Fruit fly (Drosophila melanogaster) whole organism, embryonic: ENCODE data around the gene sif.
A peak's percentile ranks its signal among the peaks of the same experiment; 100 is the strongest.

ENCODE experiments used
- B-H2 ChIP-seq: fragments of 200-800 bp; sonication (Bioruptor generic); optimal IDR thresholded peaks from 2 replicates; lab custom pipeline; 2018; ENCODE audit warnings: missing biosample characterization, mild to moderate bottlenecking, missing genetic modification characterization
- CG11085 ChIP-seq: fragments of 200-800 bp; sonication (Bioruptor generic); IDR thresholded peaks from 2 replicates; pipeline ENCODE4 v1.3.6; 2022; ENCODE audit warnings: missing biosample characterization, missing genetic modification characterization
- CG11504 ChIP-seq: fragments of 200-800 bp; sonication (Bioruptor generic); optimal IDR thresholded peaks from 3 replicates; lab custom pipeline; 2019; ENCODE audit warnings: missing biosample characterization, mild to moderate bottlenecking, missing genetic modification characterization, moderate library complexity
- CG11695 ChIP-seq: fragments of 200-800 bp; sonication (Bioruptor generic); IDR thresholded peaks from 3 replicates; pipeline ENCODE4 v1.3.6; 2022; ENCODE audit warnings: missing biosample characterization, missing genetic modification characterization
- CG12299 ChIP-seq: fragments of 200-800 bp; sonication (Bioruptor generic); optimal IDR thresholded peaks from 2 replicates; lab custom pipeline; 2018; ENCODE audit warnings: missing biosample characterization, mild to moderate bottlenecking, missing genetic modification characterization
- CG12769 ChIP-seq: fragments of 200-800 bp; sonication (Bioruptor generic); optimal IDR thresholded peaks from 2 replicates; lab custom pipeline; 2019; ENCODE audit warnings: missing biosample characterization, mild to moderate bottlenecking, missing genetic modification characterization, moderate library complexity
- CG13296 ChIP-seq: fragments of 200-800 bp; sonication (Bioruptor generic); optimal IDR thresholded peaks from 3 replicates; lab custom pipeline; 2018; ENCODE audit warnings: missing biosample characterization, mild to moderate bottlenecking, missing genetic modification characterization
- CG1529 ChIP-seq: fragments of 200-800 bp; sonication (Bioruptor generic); optimal IDR thresholded peaks from 3 replicates; lab custom pipeline; 2018; ENCODE audit warnings: missing biosample characterization, missing genetic modification characterization
- CG15514 ChIP-seq: fragments of 200-800 bp; sonication (Bioruptor generic); optimal IDR thresholded peaks from 3 replicates; lab custom pipeline; 2017; ENCODE audit warnings: missing biosample characterization, missing genetic modification characterization, mild to moderate bottlenecking, moderate library complexity, missing genetic modification reagents
- CG16863 ChIP-seq: fragments of 200-800 bp; sonication (Bioruptor generic); optimal IDR thresholded peaks from 3 replicates; lab custom pipeline; 2016; ENCODE audit warnings: missing biosample characterization, missing genetic modification characterization
- CG17802 ChIP-seq: fragments of 200-800 bp; sonication (Bioruptor generic); optimal IDR thresholded peaks from 2 replicates; lab custom pipeline; 2018; ENCODE audit warnings: missing biosample characterization, mild to moderate bottlenecking, missing genetic modification characterization, moderate library complexity
- CG17829 ChIP-seq: fragments of 200-800 bp; optimal IDR thresholded peaks from 2 replicates; lab custom pipeline; 2019; ENCODE audit warnings: missing biosample characterization, mild to moderate bottlenecking, missing genetic modification characterization, moderate library complexity
- CG1832 ChIP-seq: fragments of 200-800 bp; sonication (Bioruptor generic); optimal IDR thresholded peaks from 2 replicates; lab custom pipeline; 2017; ENCODE audit warnings: missing biosample characterization, mild to moderate bottlenecking, missing genetic modification characterization, inconsistent platforms
- CG18476 ChIP-seq: fragments of 200-800 bp; sonication (Bioruptor generic); optimal IDR thresholded peaks from 2 replicates; lab custom pipeline; 2016; ENCODE audit warnings: missing biosample characterization, mild to moderate bottlenecking, missing genetic modification characterization
- CG2116 ChIP-seq: fragments of 200-800 bp; sonication (Bioruptor generic); optimal IDR thresholded peaks from 3 replicates; lab custom pipeline; 2018; ENCODE audit warnings: missing biosample characterization, mild to moderate bottlenecking, missing genetic modification characterization
- CG32532 ChIP-seq: fragments of 200-800 bp; sonication (Bioruptor generic); IDR thresholded peaks from 2 replicates; pipeline ENCODE4 v1.3.6; 2022; ENCODE audit warnings: missing biosample characterization, missing genetic modification characterization
- CG33213 ChIP-seq: fragments of 200-800 bp; sonication (Bioruptor generic); optimal IDR thresholded peaks from 3 replicates; lab custom pipeline; 2016; ENCODE audit warnings: missing biosample characterization, missing genetic modification characterization
- CG42726 ChIP-seq: fragments of 200-800 bp; sonication (Bioruptor generic); IDR thresholded peaks from 2 replicates; pipeline ENCODE4 v1.3.6; 2022; ENCODE audit warnings: missing biosample characterization, missing genetic modification characterization; ENCODE audit not compliant: partially characterized antibody
- CG4282 ChIP-seq: fragments of 200-800 bp; sonication (Bioruptor generic); optimal IDR thresholded peaks from 2 replicates; lab custom pipeline; 2016; ENCODE audit warnings: missing biosample characterization, missing genetic modification characterization
- CG4730 ChIP-seq: fragments of 200-800 bp; sonication (Bioruptor generic); IDR thresholded peaks from 2 replicates; pipeline ENCODE4 v1.3.6; 2022; ENCODE audit warnings: missing biosample characterization, missing genetic modification characterization
- CG6175 ChIP-seq: fragments of 200-800 bp; sonication (Bioruptor generic); IDR thresholded peaks from 3 replicates; pipeline ENCODE4 v1.3.6; 2022; ENCODE audit warnings: missing biosample characterization, missing genetic modification characterization
- CG7372 ChIP-seq: fragments of 200-800 bp; sonication (Bioruptor generic); IDR thresholded peaks from 2 replicates; pipeline ENCODE4 v1.3.6; 2022; ENCODE audit warnings: missing biosample characterization, missing genetic modification characterization
- CG7963 ChIP-seq: fragments of 200-800 bp; sonication (Bioruptor generic); IDR thresholded peaks from 3 replicates; pipeline ENCODE4 v1.3.6; 2022; ENCODE audit warnings: missing biosample characterization, missing genetic modification characterization; ENCODE audit not compliant: partially characterized antibody
- CG8281 ChIP-seq: fragments of 200-800 bp; sonication (Bioruptor generic); optimal IDR thresholded peaks from 2 replicates; lab custom pipeline; 2018; ENCODE audit warnings: missing biosample characterization, mild to moderate bottlenecking, missing genetic modification characterization, moderate library complexity
- CG9609 ChIP-seq: fragments of 200-800 bp; sonication (Bioruptor generic); optimal IDR thresholded peaks from 3 replicates; lab custom pipeline; 2016; ENCODE audit warnings: missing biosample characterization, missing genetic modification characterization
- CHES-1-like ChIP-seq: fragments of 200-800 bp; sonication (Bioruptor generic); optimal IDR thresholded peaks from 2 replicates; lab custom pipeline; 2016; ENCODE audit warnings: missing biosample characterization, missing genetic modification characterization
- D ChIP-seq, 2 experiments: fragments of 200-800 bp in 1 of 2; fragments of >200 bp in 1 of 2; sonication (Bioruptor generic) in 1 of 2; optimal IDR thresholded peaks; 2 replicates in 1 of 2; 3 replicates in 1 of 2; lab custom pipeline; 2017; ENCODE audit warnings: mild to moderate bottlenecking in 1 of 2, missing biosample characterization in 1 of 2, missing genetic modification characterization in 1 of 2, missing genetic modification reagents in 1 of 2
- Dp ChIP-seq: fragments of 200-800 bp; sonication (Bioruptor generic); optimal IDR thresholded peaks from 2 replicates; lab custom pipeline; 2018; ENCODE audit warnings: missing biosample characterization, mild to moderate bottlenecking, missing genetic modification characterization, moderate library complexity
- E2f2 ChIP-seq: fragments of 200-800 bp; sonication (Bioruptor generic); IDR thresholded peaks from 2 replicates; pipeline ENCODE4 v1.3.6; 2022; ENCODE audit warnings: missing biosample characterization, missing genetic modification characterization
- Fer3 ChIP-seq: fragments of 200-800 bp; sonication (Bioruptor generic); optimal IDR thresholded peaks from 2 replicates; lab custom pipeline; 2018; ENCODE audit warnings: missing biosample characterization, mild to moderate bottlenecking, missing genetic modification characterization, moderate library complexity
- HLH4C ChIP-seq: fragments of 200-800 bp; sonication (Bioruptor generic); IDR thresholded peaks from 3 replicates; pipeline ENCODE4 v1.3.6; 2022; ENCODE audit warnings: missing biosample characterization, missing genetic modification characterization; ENCODE audit not compliant: partially characterized antibody
- NC2α ChIP-seq: fragments of 200-800 bp; sonication (Bioruptor generic); optimal IDR thresholded peaks from 2 replicates; lab custom pipeline; 2016; ENCODE audit warnings: missing biosample characterization, missing genetic modification characterization
- Nf-YB ChIP-seq: fragments of 200-800 bp; sonication (Bioruptor generic); optimal IDR thresholded peaks from 3 replicates; lab custom pipeline; 2019; ENCODE audit warnings: missing biosample characterization, mild to moderate bottlenecking, missing genetic modification characterization, moderate library complexity
- Nf-YC ChIP-seq: fragments of 200-800 bp; optimal IDR thresholded peaks from 3 replicates; lab custom pipeline; 2019; ENCODE audit warnings: missing biosample characterization, mild to moderate bottlenecking, missing genetic modification characterization, moderate library complexity
- Ssrp ChIP-seq: fragments of 200-800 bp; sonication (Bioruptor generic); optimal IDR thresholded peaks from 2 replicates; lab custom pipeline; 2018; ENCODE audit warnings: missing biosample characterization, mild to moderate bottlenecking, missing genetic modification characterization, moderate library complexity
- Usf ChIP-seq: fragments of 200-800 bp; sonication (Bioruptor generic); optimal IDR thresholded peaks from 2 replicates; lab custom pipeline; 2017; ENCODE audit warnings: missing genotype, missing biosample characterization, missing genetic modification characterization
- ap ChIP-seq: fragments of 200-800 bp; sonication (Bioruptor generic); IDR thresholded peaks from 2 replicates; pipeline ENCODE4 v1.3.6; 2022; ENCODE audit warnings: missing biosample characterization, missing genetic modification characterization
- disco-r ChIP-seq: fragments of 200-800 bp; sonication (Bioruptor generic); optimal IDR thresholded peaks from 2 replicates; lab custom pipeline; 2016; ENCODE audit warnings: missing biosample characterization, missing genetic modification characterization
- gt ChIP-seq: fragments of 200-800 bp; sonication (Bioruptor generic); IDR thresholded peaks from 2 replicates; pipeline ENCODE4 v1.3.6; 2022; ENCODE audit warnings: missing biosample characterization, missing genetic modification characterization
- h ChIP-seq: fragments of >200 bp; optimal IDR thresholded peaks from 2 replicates; lab custom pipeline; 2017
- hb ChIP-seq: fragments of 200-800 bp; sonication (Bioruptor generic); IDR thresholded peaks from 3 replicates; pipeline ENCODE4 v1.3.6; 2022; ENCODE audit warnings: missing biosample characterization, missing genetic modification characterization; ENCODE audit not compliant: partially characterized antibody
- hth ChIP-seq: fragments of >200 bp; optimal IDR thresholded peaks from 2 replicates; lab custom pipeline; 2017; ENCODE audit warnings: inconsistent platforms
- luna ChIP-seq: fragments of 200-800 bp; sonication (Bioruptor generic); optimal IDR thresholded peaks from 2 replicates; lab custom pipeline; 2016; ENCODE audit warnings: missing biosample characterization, missing genetic modification characterization
- pb ChIP-seq: fragments of 200-800 bp; sonication (Bioruptor generic); optimal IDR thresholded peaks from 3 replicates; lab custom pipeline; 2016; ENCODE audit warnings: missing biosample characterization, missing genetic modification characterization
- peb ChIP-seq: fragments of 200-800 bp; sonication (Bioruptor generic); IDR thresholded peaks from 2 replicates; pipeline ENCODE4 v1.3.6; 2022; ENCODE audit warnings: missing biosample characterization, missing genetic modification characterization
- sens-2 ChIP-seq: fragments of 200-800 bp; sonication (Bioruptor generic); IDR thresholded peaks from 2 replicates; pipeline ENCODE4 v1.3.6; 2022; ENCODE audit warnings: missing biosample characterization, missing genetic modification characterization
- sim ChIP-seq: fragments of 200-800 bp; sonication (Bioruptor generic); IDR thresholded peaks from 2 replicates; pipeline ENCODE4 v1.3.6; 2022; ENCODE audit warnings: missing biosample characterization, missing genetic modification characterization
- so ChIP-seq: fragments of 200-800 bp; sonication (Bioruptor generic); IDR thresholded peaks from 3 replicates; pipeline ENCODE4 v1.3.6; 2022; ENCODE audit warnings: missing biosample characterization, missing genetic modification characterization
- sob ChIP-seq: fragments of 200-800 bp; sonication (Bioruptor generic); IDR thresholded peaks from 2 replicates; pipeline ENCODE4 v1.3.6; 2022; ENCODE audit warnings: missing biosample characterization, missing genetic modification characterization
- trh ChIP-seq: fragments of 200-800 bp; sonication (Bioruptor generic); optimal IDR thresholded peaks from 2 replicates; lab custom pipeline; 2016; ENCODE audit warnings: missing biosample characterization, missing genetic modification characterization
- zfh2 ChIP-seq: fragments of 200-800 bp; sonication (Bioruptor generic); optimal IDR thresholded peaks from 2 replicates; lab custom pipeline; 2016; ENCODE audit warnings: missing biosample characterization, missing genetic modification characterization

sif gene

DNA sequence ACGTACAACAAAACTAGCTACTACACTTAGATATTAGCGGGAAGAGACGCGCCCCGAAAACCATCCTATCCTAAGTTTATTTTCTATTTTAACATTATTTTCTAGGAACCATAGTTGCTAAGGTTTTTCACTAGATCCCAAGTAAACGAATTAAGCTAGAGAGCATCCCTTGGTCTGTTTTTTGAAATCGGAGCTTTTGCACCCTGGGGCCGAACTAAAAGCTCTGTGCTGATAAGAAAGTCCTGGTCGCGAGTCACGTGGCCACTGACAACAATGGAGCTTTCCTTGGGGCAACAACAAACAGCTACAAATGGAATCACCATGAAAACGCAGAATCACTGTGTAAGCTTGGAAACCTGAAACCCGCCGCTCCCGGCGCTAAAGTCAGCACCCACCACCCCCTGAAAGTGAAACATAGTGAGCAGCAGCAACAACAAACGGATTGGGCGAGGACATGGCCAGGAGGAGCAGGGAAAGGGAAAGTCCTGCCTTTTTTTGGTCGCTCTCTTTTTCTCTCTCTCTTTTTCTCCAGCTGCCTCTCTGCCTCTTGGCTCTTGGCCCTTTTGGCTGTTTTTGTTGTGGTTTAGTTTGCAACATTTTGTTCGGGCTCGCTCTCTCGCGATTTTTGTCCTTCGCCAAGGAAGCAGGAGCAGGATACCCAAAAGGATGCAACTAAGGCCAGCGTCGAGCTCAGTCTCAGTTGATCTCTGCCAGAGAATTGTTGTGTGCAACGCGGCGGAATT, at the start of gene sif (continued):
- TF ChIP-seq CHES-1-like (GFP tag; lab: Kevin White, UChicago) (no peak), Nf-YB (GFP tag; lab: Kevin White, UChicago) (no peak), Fer3 (tag; lab: Kevin White, UChicago) (no peak), hth (no peak), CG1529 (GFP tag; lab: Kevin White, UChicago) (no peak), CG12299 (tag; lab: Kevin White, UChicago) (no peak), CG42726 (no peak), sim (GFP tag; lab: Robert Waterston, UW) (no peak), HLH4C (no peak), CG17829 (tag; lab: Kevin White, UChicago) (no peak), Ssrp (tag; lab: Kevin White, UChicago) (no peak), CG17802 (no peak), CG4730 (GFP tag; lab: Robert Waterston, UW) (no peak), sens-2 (GFP tag; lab: Robert Waterston, UW) (no peak), CG6175 (GFP tag; lab: Robert Waterston, UW) (no peak), gt (GFP tag; lab: Robert Waterston, UW) (no peak), D (optimal IDR thresholded peaks at IDR 0.05; lab: Kevin White, UChicago) (no peak), D (GFP tag; optimal IDR thresholded peaks at IDR 0.05; lab: Kevin White, UChicago) (no peak), E2f2 (GFP tag; lab: Robert Waterston, UW) (0 out of 2 replicates have a peak, but pooled peaks have one; percentile 8), CG33213 (no peak), disco-r (no peak), CG18476 (GFP tag; lab: Kevin White, UChicago) (no peak), Dp (no peak), ap (GFP tag; lab: Robert Waterston, UW) (no peak), NC2α (GFP tag; lab: Kevin White, UChicago) (no peak), CG4282 (GFP tag; lab: Kevin White, UChicago) (no peak), CG11085 (no peak), CG11504 (peak; percentile 5), so (GFP tag; lab: Robert Waterston, UW) (no peak), CG2116 (GFP tag; lab: Kevin White, UChicago) (no peak), CG11695 (GFP tag; lab: Robert Waterston, UW) (no peak), Usf (no peak), CG13296 (no peak), Nf-YC (peak; percentile 29), h (lab: Kevin White, UChicago) (no peak), peb (no peak), CG32532 (GFP tag; lab: Robert Waterston, UW) (no peak), CG7963 (GFP tag; lab: Robert Waterston, UW) (no peak), CG16863 (no peak), zfh2 (GFP tag; lab: Kevin White, UChicago) (no peak), CG9609 (no peak), sob (GFP tag; lab: Robert Waterston, UW) (no peak), trh (GFP tag; lab: Kevin White, UChicago) (no peak), CG15514 (GFP tag; lab: Kevin White, UChicago) (peak; percentile 2), hb (no peak), CG8281 (tag; lab: Kevin White, UChicago) (no peak), CG1832 (GFP tag; lab: Kevin White, UChicago) (no peak), B-H2 (GFP tag; lab: Kevin White, UChicago) (no peak), luna (no peak), CG7372 (GFP tag; lab: Robert Waterston, UW) (no peak), CG12769 (no peak), pb (GFP tag; lab: Kevin White, UChicago) (no peak)
